Worm (Caenorhabditis elegans) whole organism, early embryonic: ENCODE measurements around the gene mrps-28.

Experiments used
- aly-1 ChIP-seq: sonication (generic microtip); optimal IDR thresholded peaks from 2 replicates; lab custom pipeline; 2016; ENCODE audit warnings: missing genetic modification characterization, missing compliant biosample characterization
- ama-1 ChIP-seq: fragments of 150-350 bp; optimal IDR thresholded peaks from 2 replicates; lab custom pipeline; 2014
- ceh-13 ChIP-seq: fragments of 200-800 bp; sonication (Bioruptor generic); optimal IDR thresholded peaks from 2 replicates; lab custom pipeline; 2018; ENCODE audit warnings: mild to moderate bottlenecking, missing genetic modification characterization, missing compliant biosample characterization
- ets-7 ChIP-seq: sonication (generic microtip); optimal IDR thresholded peaks from 2 replicates; lab custom pipeline; 2016; ENCODE audit warnings: missing genotype, missing genetic modification characterization, missing compliant biosample characterization
- sea-1 ChIP-seq: fragments of 200-800 bp; sonication (Bioruptor generic); conservative IDR thresholded peaks from 2 replicates; pipeline ENCODE4 v1.3.6; 2022; ENCODE audit warnings: missing genetic modification characterization, missing compliant biosample characterization
- tra-4 ChIP-seq: sonication (generic microtip); optimal IDR thresholded peaks from 2 replicates; lab custom pipeline; 2017; ENCODE audit warnings: missing genetic modification characterization, missing compliant biosample characterization

DNA sequence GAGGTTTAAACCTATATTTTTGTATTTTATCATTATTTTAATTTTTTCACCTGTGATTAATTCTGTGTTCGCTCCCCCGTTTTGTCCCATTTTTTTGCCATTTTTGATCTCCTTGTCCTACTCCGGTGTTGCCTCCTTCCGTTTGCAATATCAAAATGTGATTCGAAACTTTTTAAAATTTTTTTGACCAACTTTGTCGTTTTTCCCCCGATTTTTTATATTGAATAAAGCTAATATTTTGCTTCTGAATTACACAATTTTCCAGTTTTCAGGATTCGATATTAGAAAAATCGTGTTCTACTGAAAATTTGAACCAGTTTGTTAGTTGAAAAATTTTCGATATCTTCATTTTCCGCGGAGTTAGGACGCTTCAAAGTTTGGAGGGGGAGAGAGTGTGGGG lies 38.2 kb upstream of the mrps-28 start, which contains the start of gene nlp-25:
- no peak for TF ChIP-seq ets-7 (tag; lab: Kevin White, UChicago)
- TF ChIP-seq tra-4 (tag; lab: Kevin White, UChicago) = no peak
- no peak for TF ChIP-seq aly-1 (tag; lab: Kevin White, UChicago)
- no peak for TF ChIP-seq ceh-13
- TF ChIP-seq sea-1 (GFP tag; lab: Robert Waterston, UW) = no peak
- no peak for TF ChIP-seq ama-1
